Fruit fly (Drosophila melanogaster) whole organism: ENCODE data around the gene CG14260.

ENCODE experiments used
- CG8478 ChIP-seq: fragments of >200 bp; optimal IDR thresholded peaks from 2 replicates; lab custom pipeline; 2018; ENCODE audit warnings: inconsistent platforms
- pan ChIP-seq: fragments of >200 bp; optimal IDR thresholded peaks from 2 replicates; lab custom pipeline; 2017

DNA sequence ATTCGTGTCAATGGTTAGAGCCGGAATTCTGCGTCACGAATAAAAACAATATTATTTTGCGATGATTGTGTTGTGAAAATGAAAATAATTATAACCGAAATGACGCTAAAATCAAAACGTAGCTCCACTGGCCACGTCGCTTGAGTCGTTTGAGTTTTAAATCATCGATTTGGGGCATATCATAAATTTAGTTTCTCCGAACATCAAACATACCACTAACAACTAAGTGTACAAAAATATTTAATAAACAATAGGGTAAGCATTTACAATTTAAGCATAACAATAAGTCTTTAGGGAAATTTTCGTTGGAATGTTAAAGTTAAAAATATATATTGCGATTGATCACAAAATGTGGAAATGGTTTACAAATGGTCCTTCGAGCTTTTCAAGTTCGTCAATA, 14.3 kb upstream of the CG14260 start, which contains the start of the genes TTLL6B and TfIIA-L:
- TF ChIP-seq pan (no peak), CG8478 (lab: Kevin White, UChicago) (no peak)
